Fruit fly (Drosophila melanogaster): Measurements from ENCODE around the gene FucTA.

Gene FucTA

dm6 chr3L:15142004-15142890 lies 4.7 kb upstream of the FucTA start, which contains the start of gene Pdi:
TSS of gene Pdi (minus strand) at chr3L:15142840.
- peak; percentile 87 to 94 for TF ChIP-seq CTCF (optimal IDR thresholded peaks at IDR 0.05)
- TF ChIP-seq CG8478 (optimal IDR thresholded peaks at IDR 0.05): no peak

- no peak for TF ChIP-seq CG8478 (optimal IDR thresholded peaks at IDR 0.05)
- no peak for TF ChIP-seq CTCF (optimal IDR thresholded peaks at IDR 0.05)
Measured at dm6 chr3L:15143108-15143507, 3.8 kb upstream of the FucTA start.

- peak in 1 of 2 experiments; percentile 20 for TF ChIP-seq CTCF (optimal IDR thresholded peaks at IDR 0.05)
- no peak for TF ChIP-seq CG8478 (optimal IDR thresholded peaks at IDR 0.05)
Measured at dm6 chr3L:15143638-15144600, 3.0 kb upstream of the FucTA start, which contains the start of the genes CG32147 and Pex3. TSS of gene CG32147 (minus strand) at chr3L:15144059. TSS of gene Pex3 (plus strand) at chr3L:15144355.

dm6 chr3L:15150028-15150427 lies 3.1 kb downstream of the FucTA start:
- TF ChIP-seq CG8478 (optimal IDR thresholded peaks at IDR 0.05) (no peak), CTCF (optimal IDR thresholded peaks at IDR 0.05) (no peak)

- TF ChIP-seq CTCF (optimal IDR thresholded peaks at IDR 0.05): no peak
- TF ChIP-seq CG8478 (optimal IDR thresholded peaks at IDR 0.05): no peak
Measured at dm6 chr3L:15158330-15159114, 11.6 kb downstream of the FucTA start, which contains the start of the genes Msh6 and Prp31. TSS of gene Msh6 (minus strand) at chr3L:15158562. TSS of gene Prp31 (plus strand) at chr3L:15159100.

- no peak for TF ChIP-seq CG8478 (optimal IDR thresholded peaks at IDR 0.05)
- TF ChIP-seq CTCF (optimal IDR thresholded peaks at IDR 0.05): peak; percentile 75 to 91
Measured at dm6 chr3L:15161549-15161948, 14.6 kb downstream of the FucTA start, which contains the start of gene CG6878. TSS of gene CG6878 (plus strand) at chr3L:15161817.

- TF ChIP-seq CG8478 (optimal IDR thresholded peaks at IDR 0.05) (no peak), CTCF (optimal IDR thresholded peaks at IDR 0.05) (no peak)
Measured at dm6 chr3L:15162005-15162404, 15.1 kb downstream of the FucTA start.

dm6 chr3L:15162988-15163387 lies 16.1 kb downstream of the FucTA start:
- TF ChIP-seq CG8478 (optimal IDR thresholded peaks at IDR 0.05) (no peak), CTCF (optimal IDR thresholded peaks at IDR 0.05) (no peak)

dm6 chr3L:15163414-15163813 lies 16.5 kb downstream of the FucTA start, which contains the start of gene CG7011:
TSS of gene CG7011 (minus strand) at chr3L:15163628.
- TF ChIP-seq CG8478 (optimal IDR thresholded peaks at IDR 0.05): no peak
- peak; percentile 67 to 71 for TF ChIP-seq CTCF (optimal IDR thresholded peaks at IDR 0.05)

dm6 chr3L:15169010-15169409 lies 22.1 kb downstream of the FucTA start:
- no peak for TF ChIP-seq CG8478 (optimal IDR thresholded peaks at IDR 0.05)
- TF ChIP-seq CTCF (optimal IDR thresholded peaks at IDR 0.05): no peak

dm6 chr3L:15169795-15170194 lies 22.9 kb downstream of the FucTA start:
- TF ChIP-seq CG8478 (optimal IDR thresholded peaks at IDR 0.05): no peak
- TF ChIP-seq CTCF (optimal IDR thresholded peaks at IDR 0.05): no peak

- TF ChIP-seq CG8478 (optimal IDR thresholded peaks at IDR 0.05) (no peak), CTCF (optimal IDR thresholded peaks at IDR 0.05) (no peak)
Measured at dm6 chr3L:15171769-15172403, 24.9 kb downstream of the FucTA start.

- no peak for TF ChIP-seq CG8478 (optimal IDR thresholded peaks at IDR 0.05)
- TF ChIP-seq CTCF (optimal IDR thresholded peaks at IDR 0.05): no peak
Measured at dm6 chr3L:15172404-15173055, 25.6 kb downstream of the FucTA start.
